Worm (Caenorhabditis elegans): ENCODE data around the gene srx-90.

ce11 chrV:11531831-11532534, 48.9 kb upstream of the srx-90 start:
- TF ChIP-seq W03F9.2 (tag; optimal IDR thresholded peaks at IDR 0.05) (peak; percentile 23), him-1 (tag; optimal IDR thresholded peaks at IDR 0.05) (no peak)
